Fruit fly (Drosophila melanogaster): ENCODE results near the gene CG44355.

DNA sequence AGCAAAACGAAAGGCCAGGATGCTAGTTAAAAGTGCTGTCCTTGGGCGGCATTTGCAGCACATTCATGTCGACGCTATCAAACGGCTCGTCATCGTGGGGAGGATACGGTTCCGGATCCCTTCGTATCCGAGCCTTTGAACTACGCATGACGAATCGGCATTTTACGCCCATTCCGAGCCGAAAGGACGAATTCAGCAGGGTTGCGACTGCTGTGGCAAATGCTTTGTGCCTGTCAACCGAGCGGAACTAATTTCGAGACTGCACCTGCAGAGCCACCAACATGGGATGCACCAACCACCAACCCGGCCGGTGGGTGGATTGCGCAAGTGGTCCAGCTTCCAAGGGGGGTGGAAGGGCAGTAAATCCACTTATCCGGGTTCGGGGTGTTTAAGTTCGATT is 20.0 kb upstream of the CG44355 start:
- TF ChIP-seq CG12768 (GFP tag; optimal IDR thresholded peaks at IDR 0.05), result no peak
- no peak for TF ChIP-seq pad (GFP tag; optimal IDR thresholded peaks at IDR 0.05)
- no peak for TF ChIP-seq Mnt (GFP tag; optimal IDR thresholded peaks at IDR 0.05)
- no peak for TF ChIP-seq CG11617 (GFP tag; optimal IDR thresholded peaks at IDR 0.05)
